Fruit fly (Drosophila melanogaster) whole organism, embryonic: ENCODE data around the gene AhcyL1.
A peak's percentile ranks its signal among the peaks of the same experiment; 100 is the strongest.

Source experiments
- CG10366 ChIP-seq: fragments of 200-800 bp; sonication (Bioruptor generic); IDR thresholded peaks from 2 replicates; pipeline ENCODE4 v1.3.6; 2022; ENCODE audit warnings: missing biosample characterization, missing genetic modification characterization
- CG10431 ChIP-seq: fragments of 200-800 bp; sonication (Bioruptor generic); optimal IDR thresholded peaks from 3 replicates; lab custom pipeline; 2018; ENCODE audit warnings: missing biosample characterization, mild to moderate bottlenecking, missing genetic modification characterization
- CG11085 ChIP-seq: fragments of 200-800 bp; sonication (Bioruptor generic); IDR thresholded peaks from 2 replicates; pipeline ENCODE4 v1.3.6; 2022; ENCODE audit warnings: missing biosample characterization, missing genetic modification characterization
- CG11093 ChIP-seq: fragments of 200-800 bp; sonication (Bioruptor generic); IDR thresholded peaks from 3 replicates; pipeline ENCODE4 v1.3.6; 2022; ENCODE audit warnings: missing biosample characterization, missing genetic modification characterization
- CG14860 ChIP-seq: fragments of 200-800 bp; sonication (Bioruptor generic); IDR thresholded peaks from 3 replicates; pipeline ENCODE4 v1.3.6; 2022; ENCODE audit warnings: missing biosample characterization, missing genetic modification characterization; ENCODE audit not compliant: partially characterized antibody
- CG15601 ChIP-seq: fragments of 200-800 bp; sonication (Bioruptor generic); optimal IDR thresholded peaks from 3 replicates; lab custom pipeline; 2019; ENCODE audit warnings: missing biosample characterization, mild to moderate bottlenecking, missing genetic modification characterization, moderate library complexity
- CG17568 ChIP-seq: fragments of 200-800 bp; sonication (Bioruptor generic); optimal IDR thresholded peaks from 2 replicates; lab custom pipeline; 2018; ENCODE audit warnings: missing biosample characterization, mild to moderate bottlenecking, missing genetic modification characterization, moderate library complexity
- CG2129 ChIP-seq: fragments of 200-800 bp; sonication (Bioruptor generic); IDR thresholded peaks from 2 replicates; pipeline ENCODE4 v1.3.6; 2022; ENCODE audit warnings: missing biosample characterization, missing genetic modification characterization; ENCODE audit not compliant: partially characterized antibody
- CG32532 ChIP-seq: fragments of 200-800 bp; sonication (Bioruptor generic); IDR thresholded peaks from 2 replicates; pipeline ENCODE4 v1.3.6; 2022; ENCODE audit warnings: missing biosample characterization, missing genetic modification characterization
- CG3281 ChIP-seq: fragments of 200-800 bp; sonication (Bioruptor generic); optimal IDR thresholded peaks from 3 replicates; lab custom pipeline; 2017; ENCODE audit warnings: missing biosample characterization, mild to moderate bottlenecking, missing genetic modification characterization
- CG33557 ChIP-seq: fragments of 200-800 bp; sonication (Bioruptor generic); optimal IDR thresholded peaks from 2 replicates; lab custom pipeline; 2019; ENCODE audit warnings: missing biosample characterization, mild to moderate bottlenecking, missing genetic modification characterization, moderate library complexity
- CG3407 ChIP-seq: fragments of 200-800 bp; sonication (Bioruptor generic); optimal IDR thresholded peaks from 2 replicates; lab custom pipeline; 2018; ENCODE audit warnings: missing biosample characterization, mild to moderate bottlenecking, missing genetic modification characterization
- CG4424 ChIP-seq: fragments of 200-800 bp; sonication (Bioruptor generic); optimal IDR thresholded peaks from 3 replicates; lab custom pipeline; 2016; ENCODE audit warnings: missing biosample characterization, missing genetic modification characterization
- CG6791 ChIP-seq: fragments of 200-800 bp; sonication (Bioruptor generic); IDR thresholded peaks from 3 replicates; pipeline ENCODE4 v1.3.6; 2022; ENCODE audit warnings: missing biosample characterization, missing genetic modification characterization; ENCODE audit not compliant: partially characterized antibody
- CG7556 ChIP-seq: fragments of 200-800 bp; sonication (Bioruptor generic); optimal IDR thresholded peaks from 2 replicates; lab custom pipeline; 2017; ENCODE audit warnings: missing biosample characterization, mild to moderate bottlenecking, missing genetic modification characterization
- CG8359 ChIP-seq: fragments of 200-800 bp; sonication (Bioruptor generic); optimal IDR thresholded peaks from 2 replicates; lab custom pipeline; 2017; ENCODE audit warnings: missing biosample characterization, mild to moderate bottlenecking, missing genetic modification characterization, borderline replicate concordance
- CG8924 ChIP-seq: fragments of 200-800 bp; optimal IDR thresholded peaks from 3 replicates; lab custom pipeline; 2019; ENCODE audit warnings: missing biosample characterization, mild to moderate bottlenecking, missing genetic modification characterization, moderate library complexity
- CG9437 ChIP-seq: fragments of 200-800 bp; sonication (Bioruptor generic); optimal IDR thresholded peaks from 2 replicates; lab custom pipeline; 2018; ENCODE audit warnings: missing biosample characterization, mild to moderate bottlenecking, missing genetic modification characterization
- D19B ChIP-seq: fragments of 200-800 bp; sonication (Bioruptor generic); optimal IDR thresholded peaks from 2 replicates; lab custom pipeline; 2017; ENCODE audit warnings: missing biosample characterization, mild to moderate bottlenecking, missing genetic modification characterization
- Doc3 ChIP-seq: fragments of 200-800 bp; sonication (Bioruptor generic); IDR thresholded peaks from 3 replicates; pipeline ENCODE4 v1.3.6; 2022; ENCODE audit warnings: missing biosample characterization, missing genetic modification characterization; ENCODE audit not compliant: partially characterized antibody
- Dp ChIP-seq: fragments of 200-800 bp; sonication (Bioruptor generic); optimal IDR thresholded peaks from 2 replicates; lab custom pipeline; 2018; ENCODE audit warnings: missing biosample characterization, mild to moderate bottlenecking, missing genetic modification characterization, moderate library complexity
- HmgD ChIP-seq: fragments of 200-800 bp; sonication (Bioruptor generic); optimal IDR thresholded peaks from 3 replicates; lab custom pipeline; 2016; ENCODE audit warnings: missing biosample characterization, missing genetic modification characterization
- HmgZ ChIP-seq: fragments of 200-800 bp; sonication (Bioruptor generic); optimal IDR thresholded peaks from 2 replicates; lab custom pipeline; 2018; ENCODE audit warnings: missing biosample characterization, mild to moderate bottlenecking, missing genetic modification characterization
- Kr ChIP-seq: fragments of 200-800 bp; sonication (Bioruptor generic); optimal IDR thresholded peaks from 2 replicates; lab custom pipeline; 2017; ENCODE audit warnings: missing biosample characterization, mild to moderate bottlenecking, missing genetic modification characterization
- Mes4 ChIP-seq: fragments of 200-800 bp; sonication (Bioruptor generic); optimal IDR thresholded peaks from 2 replicates; lab custom pipeline; 2016; ENCODE audit warnings: missing biosample characterization, missing genetic modification characterization
- NK7.1 ChIP-seq: fragments of 200-800 bp; sonication (Bioruptor generic); optimal IDR thresholded peaks from 3 replicates; lab custom pipeline; 2016; ENCODE audit warnings: missing biosample characterization, missing genetic modification characterization
- Ptx1 ChIP-seq: fragments of 200-800 bp; sonication (Bioruptor generic); IDR thresholded peaks from 2 replicates; pipeline ENCODE4 v1.3.6; 2022; ENCODE audit warnings: missing biosample characterization, missing genetic modification characterization
- Scr ChIP-seq: fragments of 200-800 bp; sonication (Bioruptor generic); IDR thresholded peaks from 2 replicates; pipeline ENCODE4 v1.3.6; 2022; ENCODE audit warnings: missing biosample characterization, missing genetic modification characterization; ENCODE audit not compliant: partially characterized antibody
- ase ChIP-seq: fragments of 200-800 bp; sonication (Bioruptor generic); IDR thresholded peaks from 3 replicates; pipeline ENCODE4 v1.3.6; 2022; ENCODE audit warnings: missing biosample characterization, missing genetic modification characterization
- crp ChIP-seq, 2 experiments: fragments of 200-800 bp; sonication (Bioruptor generic); optimal IDR thresholded peaks; 2 replicates in 1 of 2; 3 replicates in 1 of 2; lab custom pipeline; 2017; ENCODE audit warnings: missing biosample characterization in 2 of 2, missing genetic modification characterization in 2 of 2, mild to moderate bottlenecking in 1 of 2, moderate library complexity in 1 of 2
- cwo ChIP-seq: fragments of 200-800 bp; sonication (Bioruptor generic); optimal IDR thresholded peaks from 3 replicates; lab custom pipeline; 2017; ENCODE audit warnings: missing biosample characterization, missing genetic modification characterization, mild to moderate bottlenecking, moderate library complexity, missing genetic modification reagents
- fd96Cb ChIP-seq: fragments of 200-800 bp; sonication (Bioruptor generic); optimal IDR thresholded peaks from 2 replicates; lab custom pipeline; 2018; ENCODE audit warnings: missing biosample characterization, mild to moderate bottlenecking, missing genetic modification characterization, moderate library complexity
- fu2 ChIP-seq: fragments of 200-800 bp; sonication (Bioruptor generic); optimal IDR thresholded peaks from 2 replicates; lab custom pipeline; 2016; ENCODE audit warnings: missing biosample characterization, missing genetic modification characterization
- gcm2 ChIP-seq: fragments of 200-800 bp; sonication (Bioruptor generic); optimal IDR thresholded peaks from 2 replicates; lab custom pipeline; 2016; ENCODE audit warnings: missing biosample characterization, missing genetic modification characterization
- h ChIP-seq: fragments of >200 bp; optimal IDR thresholded peaks from 2 replicates; lab custom pipeline; 2017
- hbn ChIP-seq: fragments of 200-800 bp; sonication (Bioruptor generic); IDR thresholded peaks from 2 replicates; pipeline ENCODE4 v1.3.6; 2022; ENCODE audit warnings: missing biosample characterization, missing genetic modification characterization; ENCODE audit not compliant: partially characterized antibody
- ken ChIP-seq: fragments of 200-800 bp; sonication (Bioruptor generic); IDR thresholded peaks from 3 replicates; pipeline ENCODE4 v1.3.6; 2022; ENCODE audit warnings: missing biosample characterization, missing genetic modification characterization
- mld ChIP-seq: fragments of 200-800 bp; sonication (Bioruptor generic); IDR thresholded peaks from 3 replicates; pipeline ENCODE4 v1.3.6; 2022; ENCODE audit warnings: missing biosample characterization, missing genetic modification characterization; ENCODE audit not compliant: partially characterized antibody
- nau ChIP-seq: fragments of 200-800 bp; sonication (Bioruptor generic); optimal IDR thresholded peaks from 3 replicates; lab custom pipeline; 2017; ENCODE audit warnings: missing biosample characterization, mild to moderate bottlenecking, missing genetic modification characterization, missing genetic modification reagents
- pan ChIP-seq, 4 experiments: fragments of >200 bp in 3 of 4; fragments of 200-800 bp in 1 of 4; sonication (Bioruptor generic) in 1 of 4; optimal IDR thresholded peaks in 3 of 4; IDR thresholded peaks in 1 of 4; 2 replicates each; pipeline versions ENCODE4 v1.3.6 to Lab custom; 2017 to 2022; ENCODE audit warnings: missing biosample characterization in 2 of 4, missing genetic modification characterization in 2 of 4, mixed read lengths in 1 of 4
- prd ChIP-seq, 3 experiments: fragments of >200 bp in 2 of 3; fragments of 200-800 bp in 1 of 3; sonication (Bioruptor generic) in 1 of 3; optimal IDR thresholded peaks in 2 of 3; IDR thresholded peaks in 1 of 3; 2 replicates in 2 of 3; 3 replicates in 1 of 3; pipeline versions ENCODE4 v1.3.6 to Lab custom; 2017 to 2022; ENCODE audit warnings: missing biosample characterization in 1 of 3, missing genetic modification characterization in 1 of 3
- schlank ChIP-seq: fragments of 200-800 bp; sonication (Bioruptor generic); optimal IDR thresholded peaks from 2 replicates; lab custom pipeline; 2018; ENCODE audit warnings: missing biosample characterization, mild to moderate bottlenecking, missing genetic modification characterization
- sd ChIP-seq: fragments of 200-800 bp; sonication (Bioruptor generic); optimal IDR thresholded peaks from 3 replicates; lab custom pipeline; 2018; ENCODE audit warnings: missing biosample characterization, mild to moderate bottlenecking, missing genetic modification characterization, moderate library complexity
- sob ChIP-seq: fragments of 200-800 bp; sonication (Bioruptor generic); IDR thresholded peaks from 2 replicates; pipeline ENCODE4 v1.3.6; 2022; ENCODE audit warnings: missing biosample characterization, missing genetic modification characterization
- stc ChIP-seq: fragments of 200-800 bp; sonication (Bioruptor generic); IDR thresholded peaks from 2 replicates; pipeline ENCODE4 v1.3.6; 2022; ENCODE audit warnings: missing biosample characterization, missing genetic modification characterization
- ttk ChIP-seq: fragments of 200-800 bp; sonication (Bioruptor generic); IDR thresholded peaks from 2 replicates; pipeline ENCODE4 v2.1.2; 2022; ENCODE audit warnings: missing biosample characterization, missing genetic modification characterization

AhcyL1 gene

DNA sequence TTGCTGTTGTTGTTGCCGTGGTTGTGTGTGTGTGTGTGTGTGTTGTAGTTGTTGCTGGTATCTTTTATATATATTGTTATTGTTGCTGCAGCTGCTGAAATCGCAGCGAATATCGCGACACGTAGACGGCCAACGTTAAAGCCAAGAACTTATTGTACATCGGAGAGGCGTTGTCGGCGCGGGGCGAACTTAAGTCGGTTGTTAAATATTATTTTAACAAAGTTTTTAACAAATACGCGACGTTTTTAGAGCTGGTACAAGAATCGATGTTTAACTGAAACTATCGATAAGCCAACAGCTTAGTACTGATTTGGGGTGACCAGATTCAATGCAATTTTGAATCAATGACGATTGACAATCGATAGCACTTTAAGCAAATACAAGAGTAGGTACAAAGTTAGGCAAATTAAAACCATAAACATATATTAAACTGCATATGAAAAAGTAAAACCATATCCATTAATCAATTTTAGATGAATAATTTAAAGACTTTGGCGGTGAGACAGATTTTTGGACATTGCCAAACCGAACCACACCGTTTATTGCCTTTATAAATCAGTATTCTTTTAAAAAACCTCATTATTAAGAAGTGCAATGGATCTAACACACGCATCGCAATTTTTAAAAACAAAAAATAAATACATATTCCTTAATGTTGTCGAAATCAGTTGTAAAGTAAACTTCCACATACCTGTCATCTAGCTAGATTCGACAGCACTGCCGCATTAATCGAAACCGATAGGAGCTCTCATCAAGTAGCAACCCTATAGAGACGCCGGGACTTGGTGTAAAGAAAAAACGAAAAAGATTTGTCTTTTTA is 5.6 kb downstream of the AhcyL1 start, which contains the start of the genes Mrtf and Non2 (continued):
- TF ChIP-seq CG32532 (peak; percentile 61; the same call in 1 of the 2 replicates), CG8359 (GFP tag; lab: Kevin White, UChicago) (no peak), CG10431 (GFP tag; lab: Kevin White, UChicago) (no peak), fu2 (GFP tag; lab: Kevin White, UChicago) (peak; percentile 42), CG4424 (GFP tag; lab: Kevin White, UChicago) (peak; percentile 71), CG14860 (GFP tag; lab: Robert Waterston, UW) (peak; percentile 73), CG3281 (GFP tag; lab: Kevin White, UChicago) (peak; percentile 49), ase (GFP tag; lab: Robert Waterston, UW) (no peak), hbn (GFP tag; lab: Robert Waterston, UW) (peak; percentile 69), Doc3 (GFP tag; lab: Robert Waterston, UW) (peak; percentile 76), CG6791 (GFP tag; lab: Robert Waterston, UW) (peak; percentile 86), HmgZ (tag; lab: Kevin White, UChicago) (peak; percentile 54), CG7556 (GFP tag; lab: Kevin White, UChicago) (peak; percentile 55), CG9437 (GFP tag; lab: Kevin White, UChicago) (peak; percentile 45), CG8924 (tag; lab: Kevin White, UChicago) (peak; percentile 72), Mes4 (GFP tag; lab: Kevin White, UChicago) (peak; percentile 48), prd (optimal IDR thresholded peaks at IDR 0.05; lab: Kevin White, UChicago) (no peak), prd (GFP tag; IDR thresholded peaks at IDR 0.05; lab: Robert Waterston, UW) (peak; percentile 65; the same call in 2 of the 3 replicates), D19B (GFP tag; lab: Kevin White, UChicago) (peak; percentile 8), NK7.1 (GFP tag; lab: Kevin White, UChicago) (no peak), CG3407 (peak; percentile 30), pan (optimal IDR thresholded peaks at IDR 0.05; lab: Kevin White, UChicago) (no peak), pan (GFP tag; optimal IDR thresholded peaks at IDR 0.05 in 1 of 2, IDR thresholded peaks at IDR 0.05 in 1 of 2) (no peak), crp (GFP tag; optimal IDR thresholded peaks at IDR 0.05; lab: Kevin White, UChicago) (peak in 1 of 2 experiments; percentile 29), CG10366 (GFP tag; lab: Robert Waterston, UW) (peak; percentile 47), CG15601 (peak; percentile 32), Scr (GFP tag; lab: Robert Waterston, UW) (peak; percentile 84), Ptx1 (GFP tag; lab: Robert Waterston, UW) (peak; percentile 50), sd (peak; percentile 10), CG11093 (GFP tag; lab: Robert Waterston, UW) (no peak), HmgD (GFP tag; lab: Kevin White, UChicago) (no peak), CG17568 (GFP tag; lab: Kevin White, UChicago) (no peak), CG33557 (peak; percentile 38), schlank (tag; lab: Kevin White, UChicago) (peak; percentile 20), nau (no peak), cwo (GFP tag; lab: Kevin White, UChicago) (peak; percentile 16), fd96Cb (peak; percentile 25), CG11085 (GFP tag; lab: Robert Waterston, UW) (no peak), ken (GFP tag; lab: Robert Waterston, UW) (peak; percentile 69; the same call in 2 of the 3 replicates), CG2129 (peak; percentile 36; the same call in 1 of the 2 replicates), ttk (peak; percentile 52), gcm2 (GFP tag; lab: Kevin White, UChicago) (peak; percentile 18), Dp (peak; percentile 43), sob (GFP tag; lab: Robert Waterston, UW) (peak; percentile 58; the same call in 1 of the 2 replicates), Kr (GFP tag; lab: Kevin White, UChicago) (no peak), stc (no peak), mld (peak; percentile 83), h (no peak)
